Worm (Caenorhabditis elegans) whole organism, L3 larva: ENCODE data around the gene F26C11.3.

Experiments used
- egl-5 ChIP-seq: fragments of 150-350 bp; optimal IDR thresholded peaks from 2 replicates; lab custom pipeline; 2017; ENCODE audit warnings: missing biosample characterization, missing genetic modification reagents, missing genetic modification characterization, inconsistent platforms
- fos-1 ChIP-seq: fragments of 150-350 bp; optimal IDR thresholded peaks from 2 replicates; lab custom pipeline; 2014; ENCODE audit warnings: missing biosample characterization, missing genetic modification characterization
- jun-1 ChIP-seq: fragments of 150-350 bp; optimal IDR thresholded peaks from 2 replicates; lab custom pipeline; 2014; ENCODE audit warnings: missing biosample characterization, missing genetic modification reagents, missing genetic modification characterization
- lin-15B ChIP-seq: fragments of 150-350 bp; optimal IDR thresholded peaks from 2 replicates; lab custom pipeline; 2014; ENCODE audit warnings: missing biosample characterization, missing genetic modification characterization
- mdl-1 ChIP-seq: fragments of 150-350 bp; optimal IDR thresholded peaks from 2 replicates; lab custom pipeline; 2014; ENCODE audit warnings: missing biosample characterization, missing genetic modification characterization
- nhr-12 ChIP-seq: fragments of 150-350 bp; optimal IDR thresholded peaks from 2 replicates; lab custom pipeline; 2014; ENCODE audit warnings: missing biosample characterization, missing genetic modification characterization

DNA sequence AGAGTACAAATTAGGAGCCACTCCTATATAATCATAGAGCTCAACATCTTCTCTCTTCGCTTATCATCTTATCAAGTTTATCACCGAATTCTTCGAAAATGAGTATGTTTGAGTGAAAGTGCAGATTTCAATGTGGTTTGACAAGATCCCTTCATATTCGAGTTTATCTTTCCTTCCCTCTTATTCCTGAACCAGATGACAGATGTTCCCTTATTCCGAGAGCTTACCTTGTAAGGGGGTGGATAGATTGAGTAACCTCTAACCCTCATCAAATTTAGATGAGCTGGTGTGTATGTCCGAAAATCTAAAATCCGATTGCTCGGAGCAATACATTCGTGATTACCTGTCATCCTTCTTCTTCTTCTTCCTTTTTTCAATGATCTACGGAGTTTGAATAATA, 33.8 kb upstream of the F26C11.3 start:
- TF ChIP-seq jun-1 (tag; lab: Kevin White, UChicago) (no peak), mdl-1 (tag; lab: Kevin White, UChicago) (no peak), fos-1 (tag; lab: Kevin White, UChicago) (no peak), egl-5 (tag; lab: Kevin White, UChicago) (no peak), nhr-12 (tag; lab: Kevin White, UChicago) (no peak), lin-15B (tag; lab: Kevin White, UChicago) (no peak)
